Worm (Caenorhabditis elegans): Measurements from ENCODE around the gene cbd-1.

Gene cbd-1

DNA sequence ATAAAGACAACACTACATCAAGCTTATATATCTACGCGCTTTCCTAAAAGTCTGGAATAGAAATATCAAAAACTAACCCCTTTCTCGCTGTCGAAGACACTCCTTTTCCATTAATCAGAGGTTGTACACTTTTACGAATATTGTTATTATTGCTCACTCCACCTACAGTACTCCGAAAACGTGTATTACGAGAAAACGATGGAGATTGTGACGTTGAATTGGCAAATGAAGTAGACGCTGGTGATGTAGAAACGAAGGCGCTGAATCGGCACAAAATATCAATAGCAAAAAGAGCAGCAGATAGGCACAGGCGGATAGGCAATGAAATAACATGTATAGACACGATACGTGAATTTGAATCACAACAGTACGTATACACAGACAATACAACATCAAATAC is 28.5 kb upstream of the cbd-1 start:
- TF ChIP-seq sdc-2 (tag; optimal IDR thresholded peaks at IDR 0.05) (no peak), sox-2 (GFP tag; IDR thresholded peaks at IDR 0.05) (no peak), rnt-1 (tag; optimal IDR thresholded peaks at IDR 0.05) (no peak), syd-9 (tag; optimal IDR thresholded peaks at IDR 0.05) (no peak), unc-55 (GFP tag; optimal IDR thresholded peaks at IDR 0.05) (no peak), F13H6.1 (tag; optimal IDR thresholded peaks at IDR 0.05) (no peak), tbx-7 (tag; optimal IDR thresholded peaks at IDR 0.05) (no peak), unc-3 (GFP tag; conservative IDR thresholded peaks at IDR 0.05) (no peak), unc-3 (tag; optimal IDR thresholded peaks at IDR 0.05) (no peak), ceh-22 (tag; optimal IDR thresholded peaks at IDR 0.05) (no peak), ceh-48 (tag; optimal IDR thresholded peaks at IDR 0.05) (no peak)

DNA sequence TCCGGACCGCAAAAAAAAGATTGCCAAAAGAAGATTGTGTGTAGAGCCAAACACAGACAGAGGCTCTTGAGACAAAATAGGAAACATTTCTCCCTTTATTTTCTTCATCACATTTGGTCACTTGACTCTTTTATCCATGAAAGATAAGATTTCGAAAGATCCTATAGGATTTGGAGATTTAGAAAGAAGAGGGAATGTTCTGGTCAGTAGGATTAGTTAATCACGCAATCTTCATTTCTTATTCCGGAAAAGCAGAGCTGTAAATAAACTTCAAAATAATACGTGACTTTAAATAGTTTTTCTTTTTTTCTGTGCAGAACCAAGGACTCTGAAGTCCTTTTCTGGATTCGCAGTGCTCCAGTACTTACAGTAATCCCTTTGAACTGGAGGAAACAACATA is 25.5 kb upstream of the cbd-1 start:
- TF ChIP-seq ceh-18 (tag; optimal IDR thresholded peaks at IDR 0.05) (no peak), K09A11.1 (tag; optimal IDR thresholded peaks at IDR 0.05; ENCODE audit: insufficient read depth) (no peak), unc-55 (GFP tag; optimal IDR thresholded peaks at IDR 0.05) (no peak), pax-1 (tag; optimal IDR thresholded peaks at IDR 0.05) (no peak), pqm-1 (tag; optimal IDR thresholded peaks at IDR 0.05) (no peak), tbx-2 (tag; optimal IDR thresholded peaks at IDR 0.05) (no peak), tbx-7 (tag; optimal IDR thresholded peaks at IDR 0.05) (no peak), npax-4 (tag; optimal IDR thresholded peaks at IDR 0.05) (no peak), unc-42 (tag; optimal IDR thresholded peaks at IDR 0.05) (no peak), ceh-31 (tag; optimal IDR thresholded peaks at IDR 0.05) (no peak), Y22D7AL.16 (tag; optimal IDR thresholded peaks at IDR 0.05) (no peak), sdc-2 (tag; optimal IDR thresholded peaks at IDR 0.05) (no peak), syd-9 (tag; optimal IDR thresholded peaks at IDR 0.05) (no peak), F13H6.1 (tag; optimal IDR thresholded peaks at IDR 0.05) (no peak), pat-9 (tag; optimal IDR thresholded peaks at IDR 0.05) (no peak)

DNA sequence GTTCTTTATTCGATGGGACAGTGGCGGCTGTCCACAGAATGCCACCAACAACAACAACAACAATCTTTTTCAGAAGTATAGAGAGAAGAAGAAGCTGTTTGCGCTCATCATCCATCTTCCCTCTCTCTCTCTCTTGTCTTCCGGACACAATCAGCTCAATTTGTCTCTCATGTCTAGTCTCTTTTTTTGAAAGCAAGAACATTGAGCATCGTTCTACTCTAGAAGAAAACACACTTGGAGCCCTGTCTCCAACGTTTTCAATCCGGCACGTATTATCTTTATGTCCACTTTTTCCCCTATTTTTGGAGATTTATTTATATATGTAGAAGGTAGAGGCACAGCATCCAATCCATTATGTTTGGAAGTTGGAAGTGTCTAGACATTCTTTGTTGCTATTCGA is 24.0 kb upstream of the cbd-1 start:
- TF ChIP-seq nhr-11 (tag; optimal IDR thresholded peaks at IDR 0.05) (no peak), sox-4 (tag; optimal IDR thresholded peaks at IDR 0.05) (no peak)

ce11 chrIV:11349747-11350146 is 23.0 kb upstream of the cbd-1 start:
- TF ChIP-seq unc-86 (tag; optimal IDR thresholded peaks at IDR 0.05) (no peak), ceh-14 (tag; optimal IDR thresholded peaks at IDR 0.05) (peak; percentile 22), nhr-232 (tag; optimal IDR thresholded peaks at IDR 0.05) (no peak), ttx-3 (tag; optimal IDR thresholded peaks at IDR 0.05) (no peak), unc-42 (tag; optimal IDR thresholded peaks at IDR 0.05) (peak; percentile 14), pha-2 (tag; optimal IDR thresholded peaks at IDR 0.05) (no peak)

DNA sequence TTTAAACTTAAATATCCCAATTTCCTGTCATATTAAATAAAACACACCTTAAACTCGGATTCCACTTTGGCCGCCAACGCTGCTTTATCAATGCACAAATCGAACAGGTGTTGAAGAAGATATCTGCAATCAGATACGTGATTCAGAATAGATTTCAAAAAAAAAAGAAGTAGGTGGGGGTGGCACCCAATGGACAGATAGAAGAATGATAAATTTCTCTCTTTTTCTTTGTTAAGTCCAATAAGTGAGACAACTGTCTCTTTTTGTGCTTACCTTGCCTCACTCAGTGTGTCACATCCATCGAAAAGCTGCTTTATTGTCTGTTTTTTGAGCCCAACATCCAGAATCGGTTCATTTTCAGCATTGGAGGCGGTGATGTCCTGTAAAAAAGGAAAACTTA is 22.0 kb upstream of the cbd-1 start:
- peak; percentile 52 for TF ChIP-seq ceh-18 (tag; optimal IDR thresholded peaks at IDR 0.05)
- TF ChIP-seq mec-3 (tag; optimal IDR thresholded peaks at IDR 0.05; ENCODE audit: borderline replicate concordance), result no peak

DNA sequence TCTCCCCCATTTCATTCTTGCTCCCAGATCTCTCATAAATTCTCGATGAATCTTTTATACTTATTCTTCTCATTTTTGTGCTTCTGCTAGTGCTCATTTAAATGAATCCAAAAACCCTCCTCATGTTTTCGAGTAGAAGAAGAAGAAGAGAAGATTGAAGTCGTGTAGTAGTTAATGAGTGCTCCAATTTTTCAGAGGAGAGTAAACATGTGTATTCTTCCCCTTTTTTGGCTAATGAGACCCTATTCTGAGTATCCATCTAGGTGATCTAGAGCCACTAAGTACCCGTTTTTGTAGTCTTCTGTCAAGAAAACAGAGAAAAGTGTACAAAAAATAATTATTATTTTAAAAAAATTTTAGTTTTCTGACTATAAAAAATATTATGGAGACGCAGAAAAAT is 21.2 kb upstream of the cbd-1 start:
- TF ChIP-seq T23F11.4 (GFP tag; optimal IDR thresholded peaks at IDR 0.05) (no peak), F13H6.1 (tag; optimal IDR thresholded peaks at IDR 0.05) (no peak), tbx-2 (tag; optimal IDR thresholded peaks at IDR 0.05) (no peak), ref-2 (tag; optimal IDR thresholded peaks at IDR 0.05) (no peak), hlh-6 (tag; optimal IDR thresholded peaks at IDR 0.05) (no peak), ceh-9 (tag; optimal IDR thresholded peaks at IDR 0.05) (no peak), ttx-3 (tag; optimal IDR thresholded peaks at IDR 0.05) (no peak), unc-86 (tag; optimal IDR thresholded peaks at IDR 0.05) (no peak), pros-1 (tag; optimal IDR thresholded peaks at IDR 0.05) (no peak), mec-3 (tag; optimal IDR thresholded peaks at IDR 0.05; ENCODE audit: borderline replicate concordance) (no peak), elt-4 (tag; optimal IDR thresholded peaks at IDR 0.05) (no peak), pqm-1 (tag; optimal IDR thresholded peaks at IDR 0.05) (no peak), ztf-16 (tag; optimal IDR thresholded peaks at IDR 0.05) (no peak), ahr-1 (tag; optimal IDR thresholded peaks at IDR 0.05) (no peak), lin-11 (tag; optimal IDR thresholded peaks at IDR 0.05) (no peak), hlh-13 (GFP tag; optimal IDR thresholded peaks at IDR 0.05) (no peak), sox-2 (GFP tag; IDR thresholded peaks at IDR 0.05) (no peak), dmd-4 (tag; optimal IDR thresholded peaks at IDR 0.05; ENCODE audit: borderline replicate concordance) (no peak), elt-2 (tag; optimal IDR thresholded peaks at IDR 0.05) (no peak), odd-2 (tag; optimal IDR thresholded peaks at IDR 0.05) (no peak)
